Fruit fly (Drosophila melanogaster): ENCODE data around the gene Phlpp.
A peak's percentile ranks its signal among the peaks of the same experiment; 100 is the strongest.

The Phlpp gene

DNA sequence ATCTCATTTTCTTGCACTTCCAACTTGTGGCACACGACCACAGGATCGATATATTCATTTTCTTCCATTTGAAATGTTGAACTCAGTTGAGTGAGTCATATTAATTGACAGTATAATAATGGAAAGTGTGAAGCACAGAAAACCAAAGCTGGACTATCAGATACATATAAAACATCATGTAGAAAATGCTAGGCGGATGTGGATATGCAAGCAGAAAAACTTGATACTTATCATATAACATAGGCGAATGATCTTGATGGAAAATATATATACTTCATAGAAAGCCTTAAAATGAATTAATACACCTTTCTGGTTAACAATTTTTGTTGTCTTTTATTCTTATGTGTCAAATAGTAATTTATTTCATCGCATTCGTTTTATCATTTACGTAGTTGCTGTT is 20.0 kb downstream of the Phlpp start, which contains the start of gene CG10700:
CG10700 (minus strand) TSS at position 101 of the 400 bp plus-strand sequence.
- TF ChIP-seq rgr (GFP tag; optimal IDR thresholded peaks at IDR 0.05) (no peak), dsf (GFP tag; optimal IDR thresholded peaks at IDR 0.05; ENCODE audit: borderline replicate concordance) (no peak), Hr78 (GFP tag; optimal IDR thresholded peaks at IDR 0.05) (no peak), Dif (GFP tag; optimal IDR thresholded peaks at IDR 0.05; ENCODE audit: partially characterized antibody) (no peak), tai (GFP tag; optimal IDR thresholded peaks at IDR 0.05) (no peak), Sp1 (GFP tag; optimal IDR thresholded peaks at IDR 0.05) (no peak), Vsx2 (GFP tag; optimal IDR thresholded peaks at IDR 0.05; ENCODE audit: partially characterized antibody) (no peak), sv (GFP tag; optimal IDR thresholded peaks at IDR 0.05) (no peak)

DNA sequence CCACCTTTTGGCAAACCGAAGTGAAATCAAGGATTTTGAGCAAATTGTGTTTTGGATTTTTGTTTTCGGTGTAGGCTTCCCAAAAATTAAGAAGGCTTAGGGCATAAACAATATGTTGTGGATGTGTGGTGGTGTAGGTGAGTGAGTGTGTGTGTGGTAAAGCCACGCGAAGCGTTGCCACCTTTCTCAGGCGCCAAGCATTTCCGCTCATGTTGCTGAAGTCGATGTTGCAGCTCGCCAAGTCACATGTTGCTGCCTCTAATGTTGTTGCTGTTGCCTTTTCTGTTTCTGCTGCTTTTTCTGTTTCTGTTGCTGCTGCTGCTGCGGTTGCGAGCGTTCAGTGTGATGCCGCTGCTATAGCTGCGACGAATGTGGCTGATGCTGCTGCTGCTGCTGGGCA is 20.8 kb downstream of the Phlpp start:
- no peak for TF ChIP-seq CG9705 (GFP tag; optimal IDR thresholded peaks at IDR 0.05)
- no peak for TF ChIP-seq psq (GFP tag; optimal IDR thresholded peaks at IDR 0.05)
- no peak for TF ChIP-seq Rel (GFP tag; optimal IDR thresholded peaks at IDR 0.05)
- no peak for TF ChIP-seq Rel (tag; optimal IDR thresholded peaks at IDR 0.05)
- no peak for TF ChIP-seq rgr (GFP tag; optimal IDR thresholded peaks at IDR 0.05)
- TF ChIP-seq CG32264 (GFP tag; optimal IDR thresholded peaks at IDR 0.05): no peak
- TF ChIP-seq Sp1 (GFP tag; optimal IDR thresholded peaks at IDR 0.05): no peak

DNA sequence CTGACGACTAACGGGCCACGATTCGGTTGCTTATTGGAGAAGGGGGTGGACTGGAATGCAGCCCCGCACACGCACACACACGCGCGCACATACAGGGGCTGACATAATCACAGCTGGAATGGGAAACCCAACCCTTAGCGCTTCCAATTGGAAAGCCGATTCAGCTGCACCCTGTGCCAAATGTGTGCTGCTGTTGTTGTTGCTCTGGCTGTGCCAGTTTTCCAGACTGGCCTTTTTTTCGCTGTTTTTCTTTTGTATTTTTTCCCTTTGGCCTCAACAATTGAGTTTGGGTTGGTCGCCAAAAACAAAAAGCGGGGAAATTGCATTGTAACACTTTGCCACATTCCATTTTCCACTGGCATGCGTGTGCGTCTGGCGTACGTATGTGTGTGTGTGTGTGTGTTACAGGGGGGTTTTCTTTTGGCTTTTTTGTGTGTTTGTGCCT is 24.4 kb downstream of the Phlpp start:
- TF ChIP-seq ey (GFP tag; optimal IDR thresholded peaks at IDR 0.05) (no peak), OdsH (GFP tag; optimal IDR thresholded peaks at IDR 0.05) (no peak), Dfd (GFP tag; optimal IDR thresholded peaks at IDR 0.05) (peak; percentile 60)

DNA sequence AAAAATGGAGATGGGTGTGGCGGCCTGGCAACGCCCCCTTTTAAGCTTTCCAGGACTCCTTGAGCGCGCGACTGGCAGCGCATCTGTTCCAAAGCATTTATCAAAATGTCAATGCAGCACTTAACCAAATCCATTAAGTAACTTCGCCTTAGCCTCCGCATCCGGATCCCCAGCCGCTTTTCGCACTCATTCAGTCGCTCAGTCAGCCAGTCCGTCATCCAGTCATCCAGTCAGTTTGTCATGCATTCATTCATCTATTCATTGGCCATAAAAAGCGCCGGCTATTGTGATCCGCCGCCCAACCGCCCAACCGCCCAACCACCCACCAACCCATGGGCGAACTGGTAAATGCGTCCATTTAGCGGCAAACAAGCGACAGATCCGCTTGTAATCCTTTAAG is 30.0 kb downstream of the Phlpp start:
- TF ChIP-seq CG32264 (GFP tag; optimal IDR thresholded peaks at IDR 0.05) (no peak), pan (optimal IDR thresholded peaks at IDR 0.05) (no peak), CrebA (GFP tag; optimal IDR thresholded peaks at IDR 0.05; ENCODE audit: borderline replicate concordance) (no peak), h (GFP tag; optimal IDR thresholded peaks at IDR 0.05) (no peak), usp (GFP tag; optimal IDR thresholded peaks at IDR 0.05) (no peak), Dif (GFP tag; optimal IDR thresholded peaks at IDR 0.05; ENCODE audit: partially characterized antibody) (no peak), GATAd (GFP tag; optimal IDR thresholded peaks at IDR 0.05) (no peak)

DNA sequence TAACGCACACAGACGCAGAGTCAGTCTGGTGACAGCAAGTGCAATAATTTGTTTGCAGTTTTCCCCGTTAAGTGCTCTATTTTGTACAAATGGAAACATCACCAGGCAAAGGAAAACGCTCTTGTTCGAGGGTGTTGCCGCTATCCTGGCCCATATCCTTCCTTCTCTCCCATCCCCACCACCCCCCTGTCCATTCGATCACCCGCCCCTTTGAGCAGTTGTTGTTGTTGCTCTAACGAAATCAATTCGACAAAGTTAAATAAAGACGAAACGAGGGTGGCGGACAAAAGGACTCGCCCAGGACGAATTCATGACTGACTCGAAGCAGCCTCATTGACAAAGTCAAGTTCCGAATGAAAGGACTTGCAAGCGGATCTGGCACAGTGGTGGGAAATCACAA is 30.5 kb downstream of the Phlpp start:
- TF ChIP-seq Vsx2 (GFP tag; optimal IDR thresholded peaks at IDR 0.05; ENCODE audit: partially characterized antibody) (no peak), dmrt93B (GFP tag; optimal IDR thresholded peaks at IDR 0.05) (no peak), h (GFP tag; optimal IDR thresholded peaks at IDR 0.05) (no peak), usp (GFP tag; optimal IDR thresholded peaks at IDR 0.05) (no peak), pan (optimal IDR thresholded peaks at IDR 0.05) (no peak), ey (GFP tag; optimal IDR thresholded peaks at IDR 0.05) (no peak), Myc (optimal IDR thresholded peaks at IDR 0.05) (no peak), psq (GFP tag; optimal IDR thresholded peaks at IDR 0.05) (no peak)

DNA sequence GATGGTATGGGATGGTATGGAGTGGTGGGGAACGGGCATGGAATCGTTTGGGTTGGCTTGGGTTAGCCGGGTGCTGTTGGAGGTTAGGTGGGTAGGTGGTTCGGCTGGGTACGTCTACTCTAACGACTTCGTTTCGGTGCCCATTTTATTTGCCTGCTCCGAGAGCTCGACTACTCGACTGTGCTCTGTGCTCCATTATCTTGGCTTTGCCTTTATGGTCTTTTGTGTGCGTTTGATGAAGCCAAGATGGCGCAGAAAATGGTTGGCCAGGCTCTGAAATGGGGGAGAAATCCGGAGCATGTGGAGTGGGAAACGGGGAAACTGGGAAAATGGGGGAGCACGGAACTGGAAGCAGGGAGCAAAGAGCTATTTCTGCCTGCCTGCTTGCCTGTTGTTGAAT is 34.9 kb downstream of the Phlpp start:
- TF ChIP-seq Rel (GFP tag; optimal IDR thresholded peaks at IDR 0.05) (no peak), Rel (tag; optimal IDR thresholded peaks at IDR 0.05) (no peak), GATAd (GFP tag; optimal IDR thresholded peaks at IDR 0.05) (no peak), CG9705 (GFP tag; optimal IDR thresholded peaks at IDR 0.05) (no peak), HLH106 (tag; optimal IDR thresholded peaks at IDR 0.05) (no peak), usp (GFP tag; optimal IDR thresholded peaks at IDR 0.05) (no peak)

DNA sequence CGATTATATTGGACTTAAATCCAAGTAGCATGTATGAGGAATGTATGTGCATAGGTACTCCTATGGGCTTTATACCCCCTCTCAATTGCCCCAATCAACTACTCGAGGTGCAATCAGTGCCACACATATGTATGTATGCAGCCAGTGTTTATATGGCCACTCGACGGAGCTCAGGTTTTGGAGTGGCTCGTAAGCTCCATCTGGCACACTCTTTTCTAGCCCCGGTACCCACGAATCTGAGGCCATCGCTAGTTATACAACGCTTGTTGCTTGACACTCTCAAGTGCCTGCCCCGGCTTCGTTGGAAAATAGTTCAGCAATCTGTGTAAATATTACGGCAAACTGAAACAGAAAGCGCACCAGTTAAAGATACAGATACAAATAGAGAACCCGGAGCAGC is 37.4 kb downstream of the Phlpp start:
- TF ChIP-seq Jra (GFP tag; optimal IDR thresholded peaks at IDR 0.05) (no peak), tai (GFP tag; optimal IDR thresholded peaks at IDR 0.05) (no peak), Hr83 (GFP tag; optimal IDR thresholded peaks at IDR 0.05; ENCODE audit: poor library complexity, severe bottlenecking) (no peak), lola (GFP tag; optimal IDR thresholded peaks at IDR 0.05) (no peak), woc (GFP tag; optimal IDR thresholded peaks at IDR 0.05) (no peak), Dfd (GFP tag; optimal IDR thresholded peaks at IDR 0.05) (no peak), Rel (GFP tag; optimal IDR thresholded peaks at IDR 0.05) (no peak), Rel (tag; optimal IDR thresholded peaks at IDR 0.05) (no peak), rgr (GFP tag; optimal IDR thresholded peaks at IDR 0.05) (no peak), h (GFP tag; optimal IDR thresholded peaks at IDR 0.05) (no peak), OdsH (GFP tag; optimal IDR thresholded peaks at IDR 0.05) (no peak), Myc (optimal IDR thresholded peaks at IDR 0.05) (no peak), GATAd (GFP tag; optimal IDR thresholded peaks at IDR 0.05) (no peak), Dif (GFP tag; optimal IDR thresholded peaks at IDR 0.05; ENCODE audit: partially characterized antibody) (no peak), dsf (GFP tag; optimal IDR thresholded peaks at IDR 0.05; ENCODE audit: borderline replicate concordance) (no peak), dl (GFP tag; optimal IDR thresholded peaks at IDR 0.05; ENCODE audit: insufficient read depth in 1 of 2, partially characterized antibody in 2 of 2) (no peak), N (GFP tag; optimal IDR thresholded peaks at IDR 0.05) (no peak), CG32264 (GFP tag; optimal IDR thresholded peaks at IDR 0.05) (no peak), psq (GFP tag; optimal IDR thresholded peaks at IDR 0.05) (no peak)
